Fruit fly (Drosophila melanogaster): Measurements from ENCODE around the gene LKRSDH.

The LKRSDH gene

dm6 chr2L:7828901-7829300, 33.1 kb upstream of the LKRSDH start (continued):
- TF ChIP-seq lmd (GFP tag; IDR thresholded peaks at IDR 0.05) (no peak), gsb-n (tag; optimal IDR thresholded peaks at IDR 0.05) (no peak), Adf1 (GFP tag; IDR thresholded peaks at IDR 0.05) (no peak; the same call in 1 of the 2 replicates), Ets65A (GFP tag) (no peak), CG9932 (GFP tag; IDR thresholded peaks at IDR 0.05) (no peak), NK7.1 (GFP tag; optimal IDR thresholded peaks at IDR 0.05) (no peak), B-H1 (GFP tag; IDR thresholded peaks at IDR 0.05) (no peak), CG13287 (GFP tag; IDR thresholded peaks at IDR 0.05; ENCODE audit: partially characterized antibody) (no peak), trem (tag; optimal IDR thresholded peaks at IDR 0.05) (peak; percentile 1), Vsx1 (GFP tag; optimal IDR thresholded peaks at IDR 0.05) (no peak), chn (GFP tag; optimal IDR thresholded peaks at IDR 0.05) (no peak), dan (GFP tag; IDR thresholded peaks at IDR 0.05) (no peak), CG34224 (GFP tag; IDR thresholded peaks at IDR 0.05; ENCODE audit: partially characterized antibody) (0 out of 3 replicates have a peak, but pooled peaks have one; percentile 10), luna (GFP tag; optimal IDR thresholded peaks at IDR 0.05) (no peak), Sry-β (GFP tag; optimal IDR thresholded peaks at IDR 0.05) (no peak), Hand (GFP tag; optimal IDR thresholded peaks at IDR 0.05) (no peak), Doc2 (GFP tag; IDR thresholded peaks at IDR 0.05) (no peak), CG6689 (GFP tag; IDR thresholded peaks at IDR 0.05) (peak; percentile 47; the same call in 1 of the 2 replicates), CG31365 (tag; optimal IDR thresholded peaks at IDR 0.05) (no peak), CG10431 (GFP tag; optimal IDR thresholded peaks at IDR 0.05) (no peak), dmrt99B (tag; optimal IDR thresholded peaks at IDR 0.05) (no peak), CG4404 (GFP tag; IDR thresholded peaks at IDR 0.05) (no peak), slp2 (GFP tag; optimal IDR thresholded peaks at IDR 0.05) (no peak), chm (GFP tag; IDR thresholded peaks at IDR 0.05) (no peak), so (GFP tag; IDR thresholded peaks at IDR 0.05) (peak; percentile 24; the same call in 1 of the 3 replicates), CG17186 (GFP tag; optimal IDR thresholded peaks at IDR 0.05) (no peak), Deaf1 (tag; optimal IDR thresholded peaks at IDR 0.05) (no peak), Ada2b (GFP tag; IDR thresholded peaks at IDR 0.05) (no peak), CG12071 (GFP tag; optimal IDR thresholded peaks at IDR 0.05) (peak; percentile 37), Six4 (GFP tag; optimal IDR thresholded peaks at IDR 0.05) (no peak), crp (GFP tag; optimal IDR thresholded peaks at IDR 0.05) (no peak), sima (GFP tag; optimal IDR thresholded peaks at IDR 0.05) (no peak), CG17568 (GFP tag; optimal IDR thresholded peaks at IDR 0.05) (peak; percentile 20), CG8944 (GFP tag; optimal IDR thresholded peaks at IDR 0.05) (no peak), nerfin-2 (GFP tag; IDR thresholded peaks at IDR 0.05; ENCODE audit: partially characterized antibody) (no peak), CHES-1-like (GFP tag; optimal IDR thresholded peaks at IDR 0.05) (peak; percentile 14), CG12659 (GFP tag; optimal IDR thresholded peaks at IDR 0.05) (no peak), CG10565 (GFP tag; optimal IDR thresholded peaks at IDR 0.05) (no peak), CG7745 (tag; optimal IDR thresholded peaks at IDR 0.05) (no peak), ems (GFP tag; optimal IDR thresholded peaks at IDR 0.05) (no peak), gfzf (GFP tag; optimal IDR thresholded peaks at IDR 0.05) (no peak), CG14050 (GFP tag; IDR thresholded peaks at IDR 0.05) (no peak), maf-S (GFP tag; optimal IDR thresholded peaks at IDR 0.05) (no peak), Neu2 (GFP tag; optimal IDR thresholded peaks at IDR 0.05; ENCODE audit: borderline replicate concordance) (no peak), CG15601 (tag; optimal IDR thresholded peaks at IDR 0.05) (no peak), toy (GFP tag; IDR thresholded peaks at IDR 0.05) (no peak), CG17359 (tag; optimal IDR thresholded peaks at IDR 0.05) (peak; percentile 38), HLHmδ (GFP tag; optimal IDR thresholded peaks at IDR 0.05) (no peak), Antp (GFP tag; optimal IDR thresholded peaks at IDR 0.05) (no peak), vfl (GFP tag; optimal IDR thresholded peaks at IDR 0.05) (no peak), CG8089 (GFP tag; optimal IDR thresholded peaks at IDR 0.05) (no peak), trh (GFP tag; optimal IDR thresholded peaks at IDR 0.05) (no peak)
